ENCODE assay signal across 5 fruit fly cellular contexts in the genomic region with DNA sequence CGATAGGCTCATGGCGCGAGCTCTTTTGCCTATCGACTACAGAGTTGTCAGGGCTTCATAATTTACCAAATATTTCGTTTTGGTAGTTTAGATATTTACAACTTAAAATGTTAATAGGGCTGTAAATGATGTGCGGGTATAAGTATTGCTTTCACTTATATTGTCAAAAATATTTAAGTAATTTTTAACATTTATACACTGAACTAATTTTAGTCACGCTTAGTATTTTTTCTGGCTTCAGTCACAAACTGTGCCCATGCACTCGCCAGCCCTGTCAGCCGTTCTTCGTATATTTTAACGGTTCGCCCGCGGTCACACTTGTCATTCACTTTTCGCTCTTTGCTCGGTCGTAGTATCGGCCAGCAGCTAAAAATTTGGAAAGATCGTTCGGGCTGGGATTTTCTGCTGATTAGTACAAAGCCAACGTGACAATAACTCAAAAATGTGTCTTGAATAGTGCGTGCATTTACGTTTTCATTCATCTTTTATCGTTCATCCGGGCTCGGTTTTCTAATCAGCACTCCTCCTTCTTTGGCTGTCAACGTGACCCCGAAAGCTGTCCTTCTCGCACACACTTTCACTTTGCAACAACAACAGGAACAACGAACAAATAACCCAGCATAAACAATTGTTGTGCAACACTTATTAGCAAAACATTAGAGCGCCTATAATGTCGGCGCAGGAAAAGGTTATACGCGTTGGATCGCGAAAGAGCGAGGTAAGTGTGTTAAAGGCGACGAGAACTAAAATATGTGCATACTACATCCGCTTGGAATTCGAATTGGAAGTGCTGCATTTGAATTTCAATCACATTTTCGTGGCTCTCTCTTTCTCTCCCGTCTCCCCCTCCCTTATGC.
A peak's percentile ranks its signal among the peaks of the same experiment; 100 is the strongest.
TF ChIP-seq lines count a peak whose summit lies in the region.

A gene (plus strand): TSS at position 319 of the 857 bp plus-strand sequence.
A gene (minus strand): TSS at position 789 of the 857 bp plus-strand sequence.

- peak; percentile 31 for TF ChIP-seq CTCF in whole organism, embryonic (GFP tag; optimal IDR thresholded peaks at IDR 0.05; lab: Kevin White, UChicago)

TF ChIP-seq in whole organism, adult, 20 proteins besides CTCF, POLR2A, EP300 and RAD21 (continues in another document):
- TF ChIP-seq kay (GFP tag; lab: Kevin White, UChicago; ENCODE audit: borderline replicate concordance): no peak
- peak; percentile 73 for TF ChIP-seq CG11617 (GFP tag; optimal IDR thresholded peaks at IDR 0.05; lab: Kevin White, UChicago)
- peak; percentile 35 for TF ChIP-seq tj (GFP tag; optimal IDR thresholded peaks at IDR 0.05; lab: Kevin White, UChicago)
- TF ChIP-seq CG1620 (GFP tag; optimal IDR thresholded peaks at IDR 0.05; lab: Kevin White, UChicago): peak; percentile 87
- TF ChIP-seq CG33017 (tag; optimal IDR thresholded peaks at IDR 0.05; lab: Kevin White, UChicago): peak; percentile 55
- TF ChIP-seq CG12768 (GFP tag; optimal IDR thresholded peaks at IDR 0.05; lab: Kevin White, UChicago): peak; percentile 61
- no peak for TF ChIP-seq toe (GFP tag; optimal IDR thresholded peaks at IDR 0.05; lab: Kevin White, UChicago)
- peak; percentile 76 for TF ChIP-seq cic (GFP tag; optimal IDR thresholded peaks at IDR 0.05; lab: Kevin White, UChicago)
- no peak for TF ChIP-seq cnc (optimal IDR thresholded peaks at IDR 0.05; lab: Kevin White, UChicago)
- peak; percentile 84 for TF ChIP-seq CG7045 (GFP tag; optimal IDR thresholded peaks at IDR 0.05; lab: Kevin White, UChicago)
- peak; percentile 69 for TF ChIP-seq Crg-1 (GFP tag; optimal IDR thresholded peaks at IDR 0.05; lab: Kevin White, UChicago)
- TF ChIP-seq pad (GFP tag; optimal IDR thresholded peaks at IDR 0.05; lab: Kevin White, UChicago): no peak
- TF ChIP-seq Clk (GFP tag; optimal IDR thresholded peaks at IDR 0.05; lab: Kevin White, UChicago): peak; percentile 82
- peak; percentile 96 for TF ChIP-seq bab1 (GFP tag; optimal IDR thresholded peaks at IDR 0.05; lab: Kevin White, UChicago)
- peak; percentile 98 for TF ChIP-seq CG14711 (tag; optimal IDR thresholded peaks at IDR 0.05; lab: Kevin White, UChicago)
- TF ChIP-seq Mnt (GFP tag; optimal IDR thresholded peaks at IDR 0.05; lab: Kevin White, UChicago): peak; percentile 79

TF ChIP-seq in whole organism, embryonic, 481 proteins besides CTCF, POLR2A, EP300 and RAD21 (continues in another document):
- peak; percentile 53; the same call in 2 of the 3 replicates for TF ChIP-seq jigr1 (GFP tag; IDR thresholded peaks at IDR 0.05; lab: Robert Waterston, UW)
- TF ChIP-seq CG33213 (GFP tag; optimal IDR thresholded peaks at IDR 0.05; lab: Kevin White, UChicago): peak; percentile 89
- TF ChIP-seq CG8765 (GFP tag; IDR thresholded peaks at IDR 0.05; lab: Robert Waterston, UW): peak; percentile 70
- TF ChIP-seq crol (GFP tag; IDR thresholded peaks at IDR 0.05; lab: Robert Waterston, UW): peak; percentile 33; the same call in 1 of the 2 replicates
- peak; percentile 84 for TF ChIP-seq ranshi (GFP tag; IDR thresholded peaks at IDR 0.05; lab: Robert Waterston, UW)
- TF ChIP-seq Dip2 (GFP tag; IDR thresholded peaks at IDR 0.05; lab: Robert Waterston, UW): no peak
- TF ChIP-seq gem (tag; optimal IDR thresholded peaks at IDR 0.05; lab: Kevin White, UChicago): peak; percentile 89
- peak; percentile 77 for TF ChIP-seq E2f2 (GFP tag; IDR thresholded peaks at IDR 0.05; lab: Robert Waterston, UW)
- TF ChIP-seq HLH54F (GFP tag; optimal IDR thresholded peaks at IDR 0.05; lab: Kevin White, UChicago): peak; percentile 93
- TF ChIP-seq Aef1 (GFP tag; IDR thresholded peaks at IDR 0.05; lab: Robert Waterston, UW): peak; percentile 74
- TF ChIP-seq ATbp (GFP tag; optimal IDR thresholded peaks at IDR 0.05; lab: Kevin White, UChicago): no peak
- peak; percentile 71; the same call in 2 of the 3 replicates for TF ChIP-seq otp (GFP tag; IDR thresholded peaks at IDR 0.05; lab: Robert Waterston, UW)
- TF ChIP-seq Hmx (GFP tag; optimal IDR thresholded peaks at IDR 0.05; lab: Kevin White, UChicago): peak; percentile 72
- TF ChIP-seq Med (GFP tag; lab: Kevin White, UChicago): peak; percentile 98
- TF ChIP-seq Atf3 (GFP tag; optimal IDR thresholded peaks at IDR 0.05; lab: Kevin White, UChicago): peak; percentile 80
- peak; percentile 92 for TF ChIP-seq CG4424 (GFP tag; optimal IDR thresholded peaks at IDR 0.05; lab: Kevin White, UChicago)

TF ChIP-seq in whole organism, prepupa, 60 proteins besides CTCF, POLR2A, EP300 and RAD21 (continues in another document):
- peak; percentile 48 for TF ChIP-seq CG1621 (tag; optimal IDR thresholded peaks at IDR 0.05; lab: Kevin White, UChicago)
- TF ChIP-seq topi (GFP tag; optimal IDR thresholded peaks at IDR 0.05; lab: Kevin White, UChicago): peak; percentile 80
- TF ChIP-seq CG11294 (GFP tag; IDR thresholded peaks at IDR 0.05; lab: Robert Waterston, UW): peak; percentile 58; the same call in 1 of the 2 replicates
- peak; percentile 71 for TF ChIP-seq dsx (GFP tag; optimal IDR thresholded peaks at IDR 0.05; lab: Kevin White, UChicago; ENCODE audit: poor library complexity, severe bottlenecking)
- TF ChIP-seq cyc (GFP tag; optimal IDR thresholded peaks at IDR 0.05; lab: Kevin White, UChicago): peak; percentile 85
- TF ChIP-seq achi (GFP tag; optimal IDR thresholded peaks at IDR 0.05; lab: Kevin White, UChicago): peak; percentile 77
- peak; percentile 84 for TF ChIP-seq eg (GFP tag; IDR thresholded peaks at IDR 0.05; lab: Robert Waterston, UW)
- peak; percentile 69 for TF ChIP-seq CG6792 (GFP tag; optimal IDR thresholded peaks at IDR 0.05; lab: Kevin White, UChicago)
- TF ChIP-seq CG4318 (GFP tag; optimal IDR thresholded peaks at IDR 0.05; lab: Kevin White, UChicago): no peak
- peak; percentile 81 for TF ChIP-seq Ets96B (tag; optimal IDR thresholded peaks at IDR 0.05; lab: Kevin White, UChicago)
- peak; percentile 58 for TF ChIP-seq Sox15 (GFP tag; optimal IDR thresholded peaks at IDR 0.05; lab: Kevin White, UChicago)
- peak; percentile 72 for TF ChIP-seq lz (GFP tag; optimal IDR thresholded peaks at IDR 0.05; lab: Kevin White, UChicago)
- no peak for TF ChIP-seq net (GFP tag; optimal IDR thresholded peaks at IDR 0.05; lab: Kevin White, UChicago)
- no peak for TF ChIP-seq CG11762 (GFP tag; optimal IDR thresholded peaks at IDR 0.05; lab: Kevin White, UChicago; ENCODE audit: insufficient read depth)
- TF ChIP-seq spab (GFP tag; optimal IDR thresholded peaks at IDR 0.05; lab: Kevin White, UChicago): no peak
- no peak for TF ChIP-seq Eip93F (GFP tag; optimal IDR thresholded peaks at IDR 0.05; lab: Kevin White, UChicago)

TF ChIP-seq in whole organism, pupa, 21 proteins besides CTCF, POLR2A, EP300 and RAD21 (continues in another document):
- TF ChIP-seq fd96Ca (GFP tag; IDR thresholded peaks at IDR 0.05; lab: Robert Waterston, UW) (peak; percentile 77), rn (GFP tag; IDR thresholded peaks at IDR 0.05; lab: Robert Waterston, UW) (0 out of 2 replicates have a peak, but pooled peaks have one; percentile 9), gl (tag; optimal IDR thresholded peaks at IDR 0.05; lab: Kevin White, UChicago) (peak; percentile 24), CG4496 (GFP tag; IDR thresholded peaks at IDR 0.05; lab: Robert Waterston, UW) (peak; percentile 85), D1 (tag; optimal IDR thresholded peaks at IDR 0.05; lab: Kevin White, UChicago) (no peak), Pif1A (GFP tag; optimal IDR thresholded peaks at IDR 0.05; lab: Kevin White, UChicago) (no peak), CG10348 (GFP tag; IDR thresholded peaks at IDR 0.05; lab: Robert Waterston, UW) (peak; percentile 38; the same call in 1 of the 2 replicates), CG12605 (GFP tag; IDR thresholded peaks at IDR 0.05; lab: Robert Waterston, UW) (no peak), CG17806 (tag; optimal IDR thresholded peaks at IDR 0.05; lab: Kevin White, UChicago) (peak; percentile 77), CG9948 (tag; optimal IDR thresholded peaks at IDR 0.05; lab: Kevin White, UChicago) (peak; percentile 64), CG13204 (GFP tag; optimal IDR thresholded peaks at IDR 0.05; lab: Kevin White, UChicago) (no peak), Pif1B (GFP tag; optimal IDR thresholded peaks at IDR 0.05; lab: Kevin White, UChicago) (no peak), CG8301 (tag; optimal IDR thresholded peaks at IDR 0.05; lab: Kevin White, UChicago) (no peak), CG32121 (GFP tag; IDR thresholded peaks at IDR 0.05; lab: Robert Waterston, UW) (peak; percentile 60), CG14655 (GFP tag; optimal IDR thresholded peaks at IDR 0.05; lab: Kevin White, UChicago) (no peak), CG8159 (tag; optimal IDR thresholded peaks at IDR 0.05; lab: Kevin White, UChicago) (no peak), Snoo (tag; optimal IDR thresholded peaks at IDR 0.05; lab: Kevin White, UChicago) (peak; percentile 73), Ets98B (GFP tag; IDR thresholded peaks at IDR 0.05; lab: Robert Waterston, UW) (peak; percentile 77)

TF ChIP-seq in whole organism, wandering third instar larva, 38 proteins besides CTCF, POLR2A, EP300 and RAD21 (continues in another document):
- peak; percentile 84 for TF ChIP-seq CG9705 (GFP tag; optimal IDR thresholded peaks at IDR 0.05; lab: Kevin White, UChicago)
- TF ChIP-seq rgr (GFP tag; optimal IDR thresholded peaks at IDR 0.05; lab: Kevin White, UChicago): peak; percentile 86
- TF ChIP-seq Hr83 (GFP tag; optimal IDR thresholded peaks at IDR 0.05; lab: Kevin White, UChicago; ENCODE audit: poor library complexity, severe bottlenecking): peak; percentile 74
- TF ChIP-seq fru (GFP tag; optimal IDR thresholded peaks at IDR 0.05; lab: Kevin White, UChicago): peak; percentile 83
- TF ChIP-seq br (GFP tag; optimal IDR thresholded peaks at IDR 0.05; lab: Kevin White, UChicago): peak; percentile 73
- peak; percentile 56 to 86 for TF ChIP-seq foxo (GFP tag; optimal IDR thresholded peaks at IDR 0.05; lab: Kevin White, UChicago)
- TF ChIP-seq Jra (GFP tag; optimal IDR thresholded peaks at IDR 0.05; lab: Kevin White, UChicago): peak; percentile 60
- peak; percentile 69 for TF ChIP-seq jim (GFP tag; optimal IDR thresholded peaks at IDR 0.05; lab: Kevin White, UChicago)
- peak; percentile 70 for TF ChIP-seq OdsH (GFP tag; optimal IDR thresholded peaks at IDR 0.05; lab: Kevin White, UChicago)
- TF ChIP-seq Dif (GFP tag; optimal IDR thresholded peaks at IDR 0.05; lab: Kevin White, UChicago; ENCODE audit: partially characterized antibody): peak; percentile 22
- peak; percentile 90 for TF ChIP-seq sv (GFP tag; optimal IDR thresholded peaks at IDR 0.05; lab: Kevin White, UChicago)
- TF ChIP-seq dmrt93B (GFP tag; optimal IDR thresholded peaks at IDR 0.05; lab: Kevin White, UChicago): no peak
- TF ChIP-seq GATAd (GFP tag; optimal IDR thresholded peaks at IDR 0.05; lab: Kevin White, UChicago): no peak
- peak; percentile 76 for TF ChIP-seq Sp1 (GFP tag; optimal IDR thresholded peaks at IDR 0.05; lab: Kevin White, UChicago)
- TF ChIP-seq sage (GFP tag; optimal IDR thresholded peaks at IDR 0.05; lab: Kevin White, UChicago): no peak
- no peak for TF ChIP-seq usp (GFP tag; optimal IDR thresholded peaks at IDR 0.05; lab: Kevin White, UChicago)
- TF ChIP-seq Myc (optimal IDR thresholded peaks at IDR 0.05; lab: Kevin White, UChicago): peak; percentile 7
- TF ChIP-seq Hnf4 (GFP tag; optimal IDR thresholded peaks at IDR 0.05; lab: Kevin White, UChicago): no peak
- TF ChIP-seq psq (GFP tag; optimal IDR thresholded peaks at IDR 0.05; lab: Kevin White, UChicago): peak; percentile 78
- TF ChIP-seq ey (GFP tag; optimal IDR thresholded peaks at IDR 0.05; lab: Kevin White, UChicago): peak; percentile 87
